Worm (Caenorhabditis elegans) whole organism, L1 larva: ENCODE measurements around the gene Y53G8B.2.

Experiments used
- C04F5.9 ChIP-seq: sonication (generic microtip); optimal IDR thresholded peaks from 2 replicates; lab custom pipeline; 2016; ENCODE audit warnings: missing genetic modification characterization, missing compliant biosample characterization
- C16A3.4 ChIP-seq: fragments of 150-350 bp; optimal IDR thresholded peaks from 2 replicates; lab custom pipeline; 2014; ENCODE audit warnings: missing biosample characterization, missing genetic modification characterization
- C34B4.2 ChIP-seq: sonication (generic microtip); optimal IDR thresholded peaks from 2 replicates; lab custom pipeline; 2017; ENCODE audit warnings: mild to moderate bottlenecking, missing genetic modification characterization, missing compliant biosample characterization
- Y116A8C.19 ChIP-seq: sonication (generic microtip); optimal IDR thresholded peaks from 2 replicates; lab custom pipeline; 2016; ENCODE audit warnings: missing compliant biosample characterization, missing genetic modification characterization, borderline replicate concordance
- aha-1 ChIP-seq: fragments of 150-350 bp; optimal IDR thresholded peaks from 2 replicates; lab custom pipeline; 2014; ENCODE audit warnings: missing biosample characterization, missing genetic modification characterization
- ama-1 ChIP-seq: fragments of 150-350 bp; optimal IDR thresholded peaks from 2 replicates; lab custom pipeline; 2014
- ceh-8 ChIP-seq: fragments of 200-800 bp; sonication (Bioruptor generic); optimal IDR thresholded peaks from 2 replicates; lab custom pipeline; 2018; ENCODE audit warnings: mild to moderate bottlenecking, missing genetic modification characterization, moderate library complexity, missing compliant biosample characterization
- ces-1 ChIP-seq: fragments of 150-350 bp; optimal IDR thresholded peaks from 2 replicates; lab custom pipeline; 2014; ENCODE audit warnings: missing biosample characterization, missing genetic modification reagents, missing genetic modification characterization
- dpl-1 ChIP-seq, 3 experiments: fragments of 150-350 bp in 2 of 3; sonication (generic microtip) in 1 of 3; optimal IDR thresholded peaks; 2 replicates each; lab custom pipeline; 2014 to 2017; ENCODE audit warnings: missing biosample characterization in 3 of 3, missing genetic modification characterization in 3 of 3, missing genetic modification reagents in 3 of 3
- dsc-1 ChIP-seq: sonication (generic microtip); optimal IDR thresholded peaks from 2 replicates; lab custom pipeline; 2016; ENCODE audit warnings: mild to moderate bottlenecking, missing genetic modification characterization, missing compliant biosample characterization
- efl-1 ChIP-seq, 4 experiments: fragments of 150-350 bp; optimal IDR thresholded peaks in 3 of 4; peaks in 1 of 4; 1 replicate in 1 of 4; 2 replicates in 3 of 4; lab custom pipeline; 2014; ENCODE audit warnings: missing biosample characterization in 2 of 4, missing genetic modification characterization in 2 of 4, missing genetic modification reagents in 2 of 4
- efl-3 ChIP-seq: fragments of 200-800 bp; sonication (Bioruptor generic); optimal IDR thresholded peaks from 2 replicates; lab custom pipeline; 2018; ENCODE audit warnings: mild to moderate bottlenecking, missing genetic modification characterization, missing compliant biosample characterization
- elt-3 ChIP-seq, 6 experiments: fragments of 150-350 bp in 1 of 6; sonication (generic microtip); optimal IDR thresholded peaks; 2 replicates each; lab custom pipeline; 2017 to 2018; ENCODE audit warnings: missing biosample characterization in 6 of 6, missing genetic modification characterization in 6 of 6, inconsistent platforms in 1 of 6
- fkh-10 ChIP-seq: sonication (generic microtip); optimal IDR thresholded peaks from 2 replicates; lab custom pipeline; 2017; ENCODE audit warnings: missing biosample characterization, missing genetic modification reagents, missing genetic modification characterization
- fkh-4 ChIP-seq: sonication (generic microtip); optimal IDR thresholded peaks from 2 replicates; lab custom pipeline; 2016; ENCODE audit warnings: missing compliant biosample characterization, missing genetic modification characterization, borderline replicate concordance
- fkh-8 ChIP-seq: sonication (generic microtip); optimal IDR thresholded peaks from 2 replicates; lab custom pipeline; 2016; ENCODE audit warnings: mild to moderate bottlenecking, missing genetic modification characterization, missing compliant biosample characterization
- grh-1 ChIP-seq: fragments of 200-800 bp; sonication (Bioruptor generic); IDR thresholded peaks from 2 replicates; pipeline ENCODE4 v1.3.6; 2022; ENCODE audit warnings: missing genetic modification reagents, missing genetic modification characterization, missing compliant biosample characterization
- hlh-17 ChIP-seq: fragments of 200-800 bp; sonication (Bioruptor generic); optimal IDR thresholded peaks from 2 replicates; lab custom pipeline; 2018; ENCODE audit warnings: missing genetic modification characterization, mild to moderate bottlenecking, missing compliant biosample characterization, moderate library complexity, borderline replicate concordance
- hpl-2 ChIP-seq: fragments of 150-350 bp; optimal IDR thresholded peaks from 2 replicates; lab custom pipeline; 2014; ENCODE audit warnings: missing biosample characterization, missing genetic modification reagents, missing genetic modification characterization
- irx-1 ChIP-seq: sonication (generic microtip); optimal IDR thresholded peaks from 2 replicates; lab custom pipeline; 2016; ENCODE audit warnings: missing genetic modification characterization, missing compliant biosample characterization
- lin-13 ChIP-seq: fragments of 150-350 bp; optimal IDR thresholded peaks from 2 replicates; lab custom pipeline; 2014; ENCODE audit warnings: missing biosample characterization, missing genetic modification reagents, missing genetic modification characterization
- lin-14 ChIP-seq: fragments of 200-800 bp; sonication (Bioruptor generic); optimal IDR thresholded peaks from 2 replicates; lab custom pipeline; 2018; ENCODE audit warnings: mild to moderate bottlenecking, missing genetic modification characterization, moderate library complexity, missing compliant biosample characterization
- lin-15B ChIP-seq: fragments of 150-350 bp; sonication (generic microtip); optimal IDR thresholded peaks from 3 replicates; lab custom pipeline; 2014; ENCODE audit warnings: missing biosample characterization, missing genetic modification characterization
- lin-39 ChIP-seq: fragments of 150-350 bp; optimal IDR thresholded peaks from 2 replicates; lab custom pipeline; 2014; ENCODE audit warnings: missing biosample characterization, missing genetic modification reagents, missing genetic modification characterization
- lsy-2 ChIP-seq, 2 experiments: fragments of 150-350 bp; optimal IDR thresholded peaks; 2 replicates each; lab custom pipeline; 2014; ENCODE audit warnings: missing biosample characterization in 2 of 2, missing genetic modification characterization in 2 of 2
- mef-2 ChIP-seq: fragments of 150-350 bp; optimal IDR thresholded peaks from 2 replicates; lab custom pipeline; 2014; ENCODE audit warnings: missing biosample characterization, missing genetic modification characterization
- nhr-11 ChIP-seq: fragments of 150-350 bp; optimal IDR thresholded peaks from 2 replicates; lab custom pipeline; 2014; ENCODE audit warnings: missing biosample characterization, missing genetic modification characterization
- nhr-12 ChIP-seq: sonication (generic microtip); optimal IDR thresholded peaks from 2 replicates; lab custom pipeline; 2017; ENCODE audit warnings: missing biosample characterization, missing genetic modification characterization
- nhr-19 ChIP-seq: fragments of 200-800 bp; sonication (Bioruptor generic); conservative IDR thresholded peaks from 2 replicates; pipeline ENCODE4 v1.3.6; 2022; ENCODE audit warnings: missing genetic modification characterization, missing compliant biosample characterization
- nhr-20 ChIP-seq: sonication (generic microtip); optimal IDR thresholded peaks from 2 replicates; lab custom pipeline; 2016; ENCODE audit warnings: mild to moderate bottlenecking, missing genetic modification characterization, missing compliant biosample characterization
- nhr-237 ChIP-seq: fragments of 150-350 bp; optimal IDR thresholded peaks from 2 replicates; lab custom pipeline; 2014; ENCODE audit warnings: missing biosample characterization, missing genetic modification characterization
- nhr-28 ChIP-seq: fragments of 150-350 bp; optimal IDR thresholded peaks from 2 replicates; lab custom pipeline; 2014; ENCODE audit warnings: missing biosample characterization, missing genetic modification characterization
- nhr-71 ChIP-seq: sonication (generic microtip); optimal IDR thresholded peaks from 2 replicates; lab custom pipeline; 2016; ENCODE audit warnings: mild to moderate bottlenecking, missing genetic modification characterization, moderate library complexity, missing compliant biosample characterization
- nhr-76 ChIP-seq: sonication (generic microtip); optimal IDR thresholded peaks from 2 replicates; lab custom pipeline; 2017; ENCODE audit warnings: missing biosample characterization, missing genetic modification characterization
- nhr-84 ChIP-seq: sonication (generic microtip); optimal IDR thresholded peaks from 2 replicates; lab custom pipeline; 2017; ENCODE audit warnings: missing biosample characterization, missing genetic modification characterization
- nhr-85 ChIP-seq: sonication (generic microtip); peaks from one replicate; lab custom pipeline; 2016; ENCODE audit warnings: missing genetic modification characterization, inconsistent platforms, missing compliant biosample characterization
- pag-3 ChIP-seq: sonication (generic microtip); optimal IDR thresholded peaks from 2 replicates; lab custom pipeline; 2017; ENCODE audit warnings: missing genetic modification characterization, mild to moderate bottlenecking, missing compliant biosample characterization, antibody characterized with exemption, borderline replicate concordance; ENCODE audit not compliant: insufficient read depth
- snpc-4 ChIP-seq: fragments of 150-350 bp; optimal IDR thresholded peaks from 2 replicates; lab custom pipeline; 2014; ENCODE audit warnings: missing biosample characterization, missing genetic modification characterization
- snu-23 ChIP-seq: sonication (generic microtip); optimal IDR thresholded peaks from 2 replicates; lab custom pipeline; 2016; ENCODE audit warnings: missing genetic modification characterization, missing compliant biosample characterization
- sptf-1 ChIP-seq: fragments of 150-350 bp; optimal IDR thresholded peaks from 2 replicates; lab custom pipeline; 2014; ENCODE audit warnings: missing biosample characterization, missing genetic modification characterization
- swsn-7 ChIP-seq: sonication (generic microtip); optimal IDR thresholded peaks from 2 replicates; lab custom pipeline; 2016; ENCODE audit warnings: missing genetic modification characterization, missing compliant biosample characterization
- tbx-2 ChIP-seq: sonication (generic microtip); optimal IDR thresholded peaks from 2 replicates; lab custom pipeline; 2016; ENCODE audit warnings: missing genetic modification characterization, missing compliant biosample characterization
- tlp-1 ChIP-seq: fragments of 150-350 bp; optimal IDR thresholded peaks from 2 replicates; lab custom pipeline; 2014; ENCODE audit warnings: missing biosample characterization, missing genetic modification characterization
- unc-130 ChIP-seq: fragments of 150-350 bp; optimal IDR thresholded peaks from 2 replicates; lab custom pipeline; 2017; ENCODE audit warnings: missing biosample characterization, missing genetic modification characterization, inconsistent platforms
- unc-98 ChIP-seq: fragments of 200-800 bp; sonication (Bioruptor generic); IDR thresholded peaks from 2 replicates; pipeline ENCODE4 v1.3.6; 2022; ENCODE audit warnings: missing genetic modification characterization, missing compliant biosample characterization
- vab-15 ChIP-seq: sonication (generic microtip); optimal IDR thresholded peaks from 2 replicates; lab custom pipeline; 2017; ENCODE audit warnings: missing genotype, mild to moderate bottlenecking, missing genetic modification characterization, missing compliant biosample characterization
- xbp-1 ChIP-seq: sonication (generic microtip); optimal IDR thresholded peaks from 2 replicates; lab custom pipeline; 2016; ENCODE audit warnings: missing genetic modification characterization, missing compliant biosample characterization
- zag-1 ChIP-seq: fragments of 150-350 bp; optimal IDR thresholded peaks from 2 replicates; lab custom pipeline; 2014; ENCODE audit warnings: missing biosample characterization, missing genetic modification characterization
- zip-4 ChIP-seq: fragments of 200-800 bp; sonication (Bioruptor generic); optimal IDR thresholded peaks from 2 replicates; lab custom pipeline; 2018; ENCODE audit warnings: mild to moderate bottlenecking, missing genetic modification characterization, moderate library complexity, missing compliant biosample characterization
- ztf-4 ChIP-seq: fragments of 150-350 bp; optimal IDR thresholded peaks from 2 replicates; lab custom pipeline; 2014; ENCODE audit warnings: missing biosample characterization, missing genetic modification characterization

Y53G8B.2 gene

ce11 chrIII:3066769-3067168, 37.0 kb downstream of the Y53G8B.2 start:
- TF ChIP-seq efl-1 (optimal IDR thresholded peaks at IDR 0.05; lab: Kevin White, UChicago) (no peak), efl-1 (GFP tag; optimal IDR thresholded peaks at IDR 0.05 in 1 of 2; lab: Kevin White, UChicago) (peak in 1 of 2 experiments; percentile 49), snpc-4 (tag; lab: Kevin White, UChicago) (no peak), nhr-85 (tag; lab: Kevin White, UChicago) (no peak)

- TF ChIP-seq hpl-2 (no peak), fkh-8 (tag; lab: Kevin White, UChicago) (no peak), elt-3 (tag; optimal IDR thresholded peaks at IDR 0.05; lab: Kevin White, UChicago) (peak in 2 of 6 experiments; percentile 18 to 34), lin-14 (GFP tag; lab: Kevin White, UChicago) (peak; percentile 88), nhr-20 (peak; percentile 68), nhr-76 (no peak), zip-4 (GFP tag; lab: Kevin White, UChicago) (no peak), mef-2 (tag; lab: Kevin White, UChicago) (no peak), fkh-4 (no peak), snu-23 (peak; percentile 58), zag-1 (tag; lab: Kevin White, UChicago) (no peak), swsn-7 (tag; lab: Kevin White, UChicago) (peak; percentile 35), lin-15B (tag; lab: Kevin White, UChicago) (no peak), nhr-71 (tag; lab: Kevin White, UChicago) (peak; percentile 82), unc-130 (tag; lab: Kevin White, UChicago) (peak; percentile 14), aha-1 (tag; lab: Kevin White, UChicago) (no peak), unc-98 (0 out of 2 replicates have a peak, but pooled peaks have one; percentile 29), ztf-4 (tag; lab: Kevin White, UChicago) (no peak), nhr-11 (tag; lab: Kevin White, UChicago) (peak; percentile 20), tlp-1 (tag; lab: Kevin White, UChicago) (no peak), grh-1 (GFP tag; lab: Robert Waterston, UW) (no peak), ceh-8 (GFP tag; lab: Kevin White, UChicago) (no peak), sptf-1 (no peak), pag-3 (tag; lab: Kevin White, UChicago) (no peak), irx-1 (no peak), lin-13 (peak; percentile 41), nhr-237 (tag; lab: Kevin White, UChicago) (no peak), C04F5.9 (tag; lab: Kevin White, UChicago) (no peak), ces-1 (GFP tag; lab: Kevin White, UChicago) (no peak), nhr-19 (GFP tag; lab: Robert Waterston, UW) (peak; percentile 72), nhr-84 (tag; lab: Kevin White, UChicago) (no peak), hlh-17 (no peak), lsy-2 (tag; optimal IDR thresholded peaks at IDR 0.05; lab: Kevin White, UChicago) (peak; percentile 74 to 80), lin-39 (tag; lab: Kevin White, UChicago) (no peak), nhr-85 (tag; lab: Kevin White, UChicago) (peak; percentile 82), dsc-1 (tag; lab: Kevin White, UChicago) (no peak), C16A3.4 (tag; lab: Kevin White, UChicago) (peak; percentile 39), tbx-2 (peak; percentile 57), Y116A8C.19 (tag; lab: Kevin White, UChicago) (no peak), efl-3 (GFP tag; lab: Kevin White, UChicago) (no peak), vab-15 (peak; percentile 34), nhr-28 (tag; lab: Kevin White, UChicago) (no peak), xbp-1 (tag; lab: Kevin White, UChicago) (peak; percentile 33), ama-1 (lab: Kevin White, UChicago) (no peak), snpc-4 (tag; lab: Kevin White, UChicago) (peak; percentile 44), C34B4.2 (tag; lab: Kevin White, UChicago) (no peak), fkh-10 (peak; percentile 17), nhr-12 (no peak), dpl-1 (GFP tag; optimal IDR thresholded peaks at IDR 0.05; lab: Kevin White, UChicago) (peak; percentile 31 to 57 (median 45))
Observed at ce11 chrIII:3065876-3066509, 37.8 kb downstream of the Y53G8B.2 start.
